Fruit fly (Drosophila melanogaster): ENCODE results near the gene wrm2.

The wrm2 gene

DNA sequence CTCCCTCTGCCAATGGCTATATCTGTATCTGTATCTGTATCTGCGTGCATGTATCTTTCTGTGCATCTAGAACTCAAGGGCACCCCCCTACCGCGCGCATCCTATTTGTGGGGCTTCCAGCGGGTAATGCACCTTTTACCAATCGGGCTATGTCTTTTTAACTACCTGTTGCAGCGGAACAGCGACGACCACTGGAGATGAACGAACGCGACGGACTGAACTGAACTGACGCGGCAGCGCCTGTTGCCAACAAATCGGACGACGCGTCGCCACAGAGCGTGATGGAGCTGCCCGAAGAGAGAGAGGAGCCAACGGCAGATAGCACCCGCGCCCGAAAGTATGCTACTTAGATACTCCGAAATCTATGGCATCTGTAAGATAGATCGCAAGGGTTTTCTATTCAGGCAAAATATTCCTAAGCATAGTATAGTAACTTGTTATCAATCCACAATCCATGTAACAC is 10.0 kb upstream of the wrm2 start, which contains the start of gene Cln7 (continued):
- TF ChIP-seq CG3919 (GFP tag; optimal IDR thresholded peaks at IDR 0.05) (peak; percentile 47), OdsH (GFP tag; optimal IDR thresholded peaks at IDR 0.05) (no peak), CG34406 (GFP tag; optimal IDR thresholded peaks at IDR 0.05) (peak; percentile 54), CG11294 (GFP tag; IDR thresholded peaks at IDR 0.05) (no peak; the same call in 1 of the 2 replicates), lz (GFP tag; optimal IDR thresholded peaks at IDR 0.05) (no peak), pdm3 (GFP tag; optimal IDR thresholded peaks at IDR 0.05) (no peak), CG8119 (GFP tag; IDR thresholded peaks at IDR 0.05) (no peak; the same call in 1 of the 3 replicates), CG11902 (GFP tag; optimal IDR thresholded peaks at IDR 0.05) (no peak)

DNA sequence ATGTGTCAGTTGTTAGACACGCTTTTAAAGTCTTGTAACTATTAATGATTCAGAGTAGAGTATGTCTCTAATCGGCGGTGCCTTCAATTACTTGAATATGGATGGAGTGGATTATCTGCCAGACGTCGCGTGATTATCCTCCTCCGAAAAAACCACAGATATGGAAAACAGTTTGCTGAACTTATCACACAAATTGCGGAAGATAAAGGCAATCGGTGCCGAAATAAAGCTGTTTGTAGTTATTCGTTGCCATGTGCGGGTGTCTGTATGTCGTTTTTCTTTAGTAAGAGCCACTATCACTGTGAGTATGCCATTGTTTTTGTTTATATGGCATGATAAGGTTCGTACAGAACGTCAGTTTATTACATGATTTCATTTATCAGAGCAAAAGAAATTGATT is 9.0 kb upstream of the wrm2 start:
- TF ChIP-seq salr (GFP tag; optimal IDR thresholded peaks at IDR 0.05) (no peak), CG11294 (GFP tag; IDR thresholded peaks at IDR 0.05) (no peak), fd85E (GFP tag; optimal IDR thresholded peaks at IDR 0.05) (no peak), acj6 (GFP tag; optimal IDR thresholded peaks at IDR 0.05) (no peak), Lpt (GFP tag; optimal IDR thresholded peaks at IDR 0.05) (no peak), pdm3 (GFP tag; optimal IDR thresholded peaks at IDR 0.05) (no peak), dac (GFP tag; optimal IDR thresholded peaks at IDR 0.05) (no peak), Ets21C (GFP tag; optimal IDR thresholded peaks at IDR 0.05) (no peak), CG31627 (GFP tag; optimal IDR thresholded peaks at IDR 0.05) (no peak), Hr38 (GFP tag; optimal IDR thresholded peaks at IDR 0.05) (no peak), CG3032 (tag; optimal IDR thresholded peaks at IDR 0.05) (no peak), Ets96B (tag; optimal IDR thresholded peaks at IDR 0.05) (no peak), CG6808 (GFP tag; optimal IDR thresholded peaks at IDR 0.05) (no peak), Hr4 (GFP tag; optimal IDR thresholded peaks at IDR 0.05) (no peak), CG16779 (tag; optimal IDR thresholded peaks at IDR 0.05) (no peak)

dm6 chr3L:7339216-7339742 is 4.3 kb upstream of the wrm2 start, which contains the start of the genes lark and eco:
lark (plus strand) TSS chr3L:7339266.
eco (minus strand) TSS chr3L:7339340.
- TF ChIP-seq CG8119 (GFP tag; IDR thresholded peaks at IDR 0.05) (no peak), CG7368 (GFP tag; optimal IDR thresholded peaks at IDR 0.05) (no peak), CG6163 (GFP tag; IDR thresholded peaks at IDR 0.05) (no peak), esn (GFP tag; optimal IDR thresholded peaks at IDR 0.05) (peak; percentile 13), CG11902 (GFP tag; optimal IDR thresholded peaks at IDR 0.05) (no peak), CG6854 (GFP tag; optimal IDR thresholded peaks at IDR 0.05) (peak; percentile 68), Eip78C (GFP tag) (peak; percentile 60), Hr4 (GFP tag; optimal IDR thresholded peaks at IDR 0.05) (no peak), CG31627 (GFP tag; optimal IDR thresholded peaks at IDR 0.05) (no peak), acj6 (GFP tag; optimal IDR thresholded peaks at IDR 0.05) (no peak), Lpt (GFP tag; optimal IDR thresholded peaks at IDR 0.05) (no peak), CG15336 (GFP tag; IDR thresholded peaks at IDR 0.05) (peak; percentile 57), eg (GFP tag; IDR thresholded peaks at IDR 0.05) (peak; percentile 6; the same call in 1 of the 3 replicates), vri (GFP tag; optimal IDR thresholded peaks at IDR 0.05) (no peak)

DNA sequence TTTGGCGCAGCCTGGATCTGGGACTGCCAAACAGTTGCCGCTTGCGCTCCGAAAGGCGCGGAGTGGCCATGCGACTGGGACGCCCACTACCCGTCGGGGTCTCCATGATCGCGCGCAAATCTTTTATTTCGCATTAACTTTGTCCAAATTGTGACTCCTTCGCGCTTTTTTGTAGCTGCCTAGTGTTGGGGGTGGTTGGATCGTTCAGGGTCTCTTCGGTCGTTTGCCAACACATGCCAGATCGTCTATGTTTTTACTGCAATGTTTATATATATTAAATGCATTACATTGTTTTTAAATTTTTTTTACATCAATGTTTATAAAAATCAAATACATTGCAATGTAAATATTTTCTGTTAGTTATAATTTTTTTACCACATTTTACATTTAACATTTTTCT is 3.8 kb upstream of the wrm2 start:
- peak; percentile 28 for TF ChIP-seq esn (GFP tag; optimal IDR thresholded peaks at IDR 0.05)
- no peak for TF ChIP-seq CG1621 (tag; optimal IDR thresholded peaks at IDR 0.05)
- 0 out of 3 replicates have a peak, but pooled peaks have one; percentile 10 for TF ChIP-seq eg (GFP tag; IDR thresholded peaks at IDR 0.05)
- TF ChIP-seq lz (GFP tag; optimal IDR thresholded peaks at IDR 0.05) = peak; percentile 32
- TF ChIP-seq svp (GFP tag) = no peak
- no peak for TF ChIP-seq Blimp-1 (GFP tag; optimal IDR thresholded peaks at IDR 0.05)
- peak; percentile 11 for TF ChIP-seq cyc (GFP tag; optimal IDR thresholded peaks at IDR 0.05)
- TF ChIP-seq CG8119 (GFP tag; IDR thresholded peaks at IDR 0.05) = no peak
- TF ChIP-seq fkh (GFP tag; optimal IDR thresholded peaks at IDR 0.05) = no peak
